Fruit fly (Drosophila melanogaster) whole organism, embryonic: Measurements from ENCODE around the gene RpS3.

Experiments used
- CG12071 ChIP-seq: fragments of 200-800 bp; sonication (Bioruptor generic); optimal IDR thresholded peaks from 3 replicates; lab custom pipeline; 2018; ENCODE audit warnings: missing biosample characterization, mild to moderate bottlenecking, missing genetic modification characterization
- CG12391 ChIP-seq: fragments of 200-800 bp; sonication (Bioruptor generic); optimal IDR thresholded peaks from 3 replicates; lab custom pipeline; 2018; ENCODE audit warnings: missing biosample characterization, mild to moderate bottlenecking, missing genetic modification characterization, moderate library complexity
- CG15269 ChIP-seq: fragments of 200-800 bp; sonication (Bioruptor generic); optimal IDR thresholded peaks from 2 replicates; lab custom pipeline; 2018; ENCODE audit warnings: missing biosample characterization, mild to moderate bottlenecking, missing genetic modification characterization, moderate library complexity
- CG16779 ChIP-seq: fragments of 200-800 bp; sonication (Bioruptor generic); IDR thresholded peaks from 2 replicates; pipeline ENCODE4 v1.3.6; 2022; ENCODE audit warnings: missing biosample characterization, missing genetic modification characterization
- CG16813 ChIP-seq: fragments of 200-800 bp; sonication (Bioruptor generic); IDR thresholded peaks from 3 replicates; pipeline ENCODE4 v1.3.6; 2022; ENCODE audit warnings: missing biosample characterization, missing genetic modification characterization; ENCODE audit not compliant: partially characterized antibody
- CG18619 ChIP-seq: fragments of 200-800 bp; sonication (Bioruptor generic); optimal IDR thresholded peaks from 3 replicates; lab custom pipeline; 2017; ENCODE audit warnings: missing biosample characterization, mild to moderate bottlenecking, missing genetic modification characterization
- CG2116 ChIP-seq: fragments of 200-800 bp; sonication (Bioruptor generic); optimal IDR thresholded peaks from 3 replicates; lab custom pipeline; 2018; ENCODE audit warnings: missing biosample characterization, mild to moderate bottlenecking, missing genetic modification characterization
- CG2889 ChIP-seq: fragments of 200-800 bp; sonication (Bioruptor generic); IDR thresholded peaks from 3 replicates; pipeline ENCODE4 v1.3.6; 2022; ENCODE audit warnings: missing biosample characterization, missing genetic modification characterization
- CG31224 ChIP-seq: fragments of 200-800 bp; sonication (Bioruptor generic); IDR thresholded peaks from 2 replicates; pipeline ENCODE4 v1.3.6; 2022; ENCODE audit warnings: missing biosample characterization, missing genetic modification characterization
- CG3163 ChIP-seq: fragments of 200-800 bp; sonication (Bioruptor generic); optimal IDR thresholded peaks from 3 replicates; lab custom pipeline; 2016; ENCODE audit warnings: missing biosample characterization, missing genetic modification characterization
- CG3847 ChIP-seq: fragments of 200-800 bp; sonication (Bioruptor generic); IDR thresholded peaks from 2 replicates; pipeline ENCODE4 v1.3.6; 2022; ENCODE audit warnings: missing biosample characterization, missing genetic modification characterization
- CG42726 ChIP-seq: fragments of 200-800 bp; sonication (Bioruptor generic); IDR thresholded peaks from 2 replicates; pipeline ENCODE4 v1.3.6; 2022; ENCODE audit warnings: missing biosample characterization, missing genetic modification characterization; ENCODE audit not compliant: partially characterized antibody
- CG43689 ChIP-seq: fragments of 200-800 bp; sonication (Bioruptor generic); IDR thresholded peaks from 2 replicates; pipeline ENCODE4 v1.3.6; 2022; ENCODE audit warnings: missing biosample characterization, missing genetic modification characterization
- CG4617 ChIP-seq: fragments of 200-800 bp; sonication (Bioruptor generic); optimal IDR thresholded peaks from 3 replicates; lab custom pipeline; 2016; ENCODE audit warnings: missing biosample characterization, missing genetic modification characterization, borderline replicate concordance
- CG6854 ChIP-seq: fragments of 200-800 bp; sonication (Bioruptor generic); optimal IDR thresholded peaks from 3 replicates; lab custom pipeline; 2017; ENCODE audit warnings: missing biosample characterization, mild to moderate bottlenecking, missing genetic modification characterization
- CG7357 ChIP-seq: fragments of 200-800 bp; sonication (Bioruptor generic); IDR thresholded peaks from 3 replicates; pipeline ENCODE4 v1.3.6; 2022; ENCODE audit warnings: missing biosample characterization, missing genetic modification characterization
- CG7372 ChIP-seq: fragments of 200-800 bp; sonication (Bioruptor generic); IDR thresholded peaks from 2 replicates; pipeline ENCODE4 v1.3.6; 2022; ENCODE audit warnings: missing biosample characterization, missing genetic modification characterization
- CG7786 ChIP-seq: fragments of 200-800 bp; sonication (Bioruptor generic); optimal IDR thresholded peaks from 2 replicates; lab custom pipeline; 2016; ENCODE audit warnings: missing biosample characterization, missing genetic modification characterization
- Chrac-16 ChIP-seq: fragments of 200-800 bp; sonication (Bioruptor generic); optimal IDR thresholded peaks from 3 replicates; lab custom pipeline; 2016; ENCODE audit warnings: missing biosample characterization, missing genetic modification characterization
- CrebB ChIP-seq: fragments of 200-800 bp; sonication (Bioruptor generic); optimal IDR thresholded peaks from 3 replicates; lab custom pipeline; 2018; ENCODE audit warnings: missing biosample characterization, mild to moderate bottlenecking, missing genetic modification characterization
- Doc3 ChIP-seq: fragments of 200-800 bp; sonication (Bioruptor generic); IDR thresholded peaks from 3 replicates; pipeline ENCODE4 v1.3.6; 2022; ENCODE audit warnings: missing biosample characterization, missing genetic modification characterization; ENCODE audit not compliant: partially characterized antibody
- Dref ChIP-seq: fragments of 200-800 bp; sonication (Bioruptor generic); IDR thresholded peaks from 2 replicates; pipeline ENCODE4 v1.3.6; 2022; ENCODE audit warnings: missing biosample characterization, missing genetic modification characterization
- Hmx ChIP-seq: fragments of 200-800 bp; sonication (Bioruptor generic); optimal IDR thresholded peaks from 2 replicates; lab custom pipeline; 2016; ENCODE audit warnings: missing biosample characterization, missing genetic modification characterization
- MBD-R2 ChIP-seq: fragments of 200-800 bp; sonication (Bioruptor generic); IDR thresholded peaks from 2 replicates; pipeline ENCODE4 v1.3.6; 2022; ENCODE audit warnings: missing biosample characterization, missing genetic modification characterization
- Neu2 ChIP-seq: fragments of 200-800 bp; sonication (Bioruptor generic); optimal IDR thresholded peaks from 3 replicates; lab custom pipeline; 2016; ENCODE audit warnings: missing biosample characterization, missing genetic modification characterization, borderline replicate concordance
- Oli ChIP-seq: fragments of 200-800 bp; sonication (Bioruptor generic); optimal IDR thresholded peaks from 2 replicates; lab custom pipeline; 2018; ENCODE audit warnings: missing biosample characterization, mild to moderate bottlenecking, missing genetic modification characterization, moderate library complexity
- Side ChIP-seq: fragments of 200-800 bp; sonication (Bioruptor generic); optimal IDR thresholded peaks from 2 replicates; lab custom pipeline; 2016; ENCODE audit warnings: missing biosample characterization, missing genetic modification characterization
- Sry-δ ChIP-seq: fragments of 200-800 bp; sonication (Bioruptor generic); optimal IDR thresholded peaks from 2 replicates; lab custom pipeline; 2016; ENCODE audit warnings: missing biosample characterization, missing genetic modification characterization
- TFAM ChIP-seq: fragments of 200-800 bp; sonication (Bioruptor generic); optimal IDR thresholded peaks from 2 replicates; lab custom pipeline; 2017; ENCODE audit warnings: missing biosample characterization, missing genetic modification characterization, inconsistent platforms
- Taf1 ChIP-seq: fragments of 200-800 bp; sonication (Bioruptor generic); IDR thresholded peaks from 2 replicates; pipeline ENCODE4 v1.3.6; 2022; ENCODE audit warnings: missing biosample characterization, missing genetic modification characterization
- Xbp1 ChIP-seq: fragments of 200-800 bp; sonication (Bioruptor generic); optimal IDR thresholded peaks from 3 replicates; lab custom pipeline; 2016; ENCODE audit warnings: missing biosample characterization, mild to moderate bottlenecking, missing genetic modification characterization
- az2 ChIP-seq: fragments of 200-800 bp; sonication (Bioruptor generic); optimal IDR thresholded peaks from 3 replicates; lab custom pipeline; 2016; ENCODE audit warnings: missing biosample characterization, missing genetic modification characterization
- bab2 ChIP-seq: fragments of 200-800 bp; sonication (Bioruptor generic); optimal IDR thresholded peaks from 2 replicates; lab custom pipeline; 2016; ENCODE audit warnings: missing biosample characterization, missing genetic modification characterization
- bsh ChIP-seq, 2 experiments: fragments of 200-800 bp; sonication (Bioruptor generic); optimal IDR thresholded peaks; 2 replicates each; lab custom pipeline; 2017 to 2018; ENCODE audit warnings: mild to moderate bottlenecking in 2 of 2, missing biosample characterization in 2 of 2, missing genetic modification characterization in 2 of 2, moderate library complexity in 1 of 2
- btn ChIP-seq: fragments of 200-800 bp; sonication (Bioruptor generic); optimal IDR thresholded peaks from 2 replicates; lab custom pipeline; 2016; ENCODE audit warnings: missing biosample characterization, missing genetic modification characterization
- cato ChIP-seq: fragments of 200-800 bp; sonication (Bioruptor generic); optimal IDR thresholded peaks from 2 replicates; lab custom pipeline; 2016; ENCODE audit warnings: missing biosample characterization, missing genetic modification characterization, borderline replicate concordance
- chm ChIP-seq: fragments of 200-800 bp; sonication (Bioruptor generic); IDR thresholded peaks from 2 replicates; pipeline ENCODE4 v1.3.6; 2022; ENCODE audit warnings: missing biosample characterization, missing genetic modification characterization
- ci ChIP-seq: fragments of 200-800 bp; sonication (Bioruptor generic); IDR thresholded peaks from 3 replicates; pipeline ENCODE4 v1.3.6; 2022; ENCODE audit warnings: missing biosample characterization, missing genetic modification characterization
- dysf ChIP-seq: fragments of 200-800 bp; sonication (Bioruptor generic); IDR thresholded peaks from 3 replicates; pipeline ENCODE4 v1.3.6; 2022; ENCODE audit warnings: missing biosample characterization, missing genetic modification characterization
- fd64A ChIP-seq: fragments of 200-800 bp; sonication (Bioruptor generic); optimal IDR thresholded peaks from 3 replicates; lab custom pipeline; 2018; ENCODE audit warnings: missing biosample characterization, mild to moderate bottlenecking, missing genetic modification characterization
- ken ChIP-seq: fragments of 200-800 bp; sonication (Bioruptor generic); IDR thresholded peaks from 3 replicates; pipeline ENCODE4 v1.3.6; 2022; ENCODE audit warnings: missing biosample characterization, missing genetic modification characterization
- lov ChIP-seq, 2 experiments: fragments of 200-800 bp in 1 of 2; fragments of >200 bp in 1 of 2; sonication (Bioruptor generic) in 1 of 2; IDR thresholded peaks in 1 of 2; optimal IDR thresholded peaks in 1 of 2; 2 replicates in 1 of 2; 3 replicates in 1 of 2; pipeline versions ENCODE4 v1.3.6 to Lab custom; 2017 to 2022; ENCODE audit warnings: missing biosample characterization in 1 of 2, missing genetic modification characterization in 1 of 2
- maf-S ChIP-seq: fragments of 200-800 bp; sonication (Bioruptor generic); optimal IDR thresholded peaks from 2 replicates; lab custom pipeline; 2016; ENCODE audit warnings: missing biosample characterization, missing genetic modification characterization
- nerfin-1 ChIP-seq: fragments of 200-800 bp; sonication (Bioruptor generic); optimal IDR thresholded peaks from 3 replicates; lab custom pipeline; 2019; ENCODE audit warnings: missing biosample characterization, mild to moderate bottlenecking, missing genetic modification characterization, moderate library complexity
- phol ChIP-seq: fragments of 200-800 bp; sonication (Bioruptor generic); optimal IDR thresholded peaks from 3 replicates; lab custom pipeline; 2018; ENCODE audit warnings: missing biosample characterization, mild to moderate bottlenecking, missing genetic modification characterization, moderate library complexity
- row ChIP-seq: fragments of 200-800 bp; sonication (Bioruptor generic); IDR thresholded peaks from 3 replicates; pipeline ENCODE4 v1.3.6; 2022; ENCODE audit warnings: missing biosample characterization, missing genetic modification characterization
- slp2 ChIP-seq: fragments of 200-800 bp; sonication (Bioruptor generic); optimal IDR thresholded peaks from 2 replicates; lab custom pipeline; 2016; ENCODE audit warnings: missing biosample characterization, missing genetic modification characterization
- sqz ChIP-seq: fragments of 200-800 bp; sonication (Bioruptor generic); optimal IDR thresholded peaks from 3 replicates; lab custom pipeline; 2018; ENCODE audit warnings: missing biosample characterization, mild to moderate bottlenecking, missing genetic modification characterization
- stwl ChIP-seq: fragments of 200-800 bp; sonication (Bioruptor generic); optimal IDR thresholded peaks from 3 replicates; lab custom pipeline; 2018; ENCODE audit warnings: missing biosample characterization, mild to moderate bottlenecking, missing genetic modification characterization, moderate library complexity
- tin ChIP-seq: fragments of 200-800 bp; sonication (Bioruptor generic); optimal IDR thresholded peaks from 3 replicates; lab custom pipeline; 2016; ENCODE audit warnings: missing biosample characterization, missing genetic modification characterization
- tup ChIP-seq: fragments of 200-800 bp; sonication (Bioruptor generic); optimal IDR thresholded peaks from 2 replicates; lab custom pipeline; 2016; ENCODE audit warnings: missing biosample characterization, mild to moderate bottlenecking, missing genetic modification characterization, moderate library complexity

Gene RpS3

dm6 chr3R:23331280-23331679 is 27.3 kb upstream of the RpS3 start (continued):
- TF ChIP-seq CG42726 (GFP tag; lab: Robert Waterston, UW) (no peak), CG6854 (GFP tag; lab: Kevin White, UChicago) (no peak), MBD-R2 (GFP tag; lab: Robert Waterston, UW) (no peak), Hmx (no peak), btn (GFP tag; lab: Kevin White, UChicago) (peak; percentile 1), bsh (GFP tag; optimal IDR thresholded peaks at IDR 0.05; lab: Kevin White, UChicago) (peak in 1 of 2 experiments; percentile 61), CG16779 (GFP tag; lab: Robert Waterston, UW) (no peak), CG43689 (GFP tag; lab: Robert Waterston, UW) (0 out of 2 replicates have a peak, but pooled peaks have one; percentile 7), CG31224 (no peak), CG16813 (peak; percentile 9; the same call in 1 of the 3 replicates), CrebB (tag; lab: Kevin White, UChicago) (peak; percentile 48), dysf (GFP tag; lab: Robert Waterston, UW) (peak; percentile 34; the same call in 1 of the 3 replicates), CG7786 (GFP tag; lab: Kevin White, UChicago) (no peak), cato (GFP tag; lab: Kevin White, UChicago) (peak; percentile 20), fd64A (no peak), Doc3 (GFP tag; lab: Robert Waterston, UW) (no peak), tin (peak; percentile 60), Sry-δ (GFP tag; lab: Kevin White, UChicago) (no peak), CG3163 (GFP tag; lab: Kevin White, UChicago) (no peak), ken (no peak), CG12391 (tag; lab: Kevin White, UChicago) (peak; percentile 43), nerfin-1 (tag; lab: Kevin White, UChicago) (peak; percentile 60), CG18619 (peak; percentile 50), Dref (GFP tag; lab: Robert Waterston, UW) (no peak), CG7357 (GFP tag; lab: Robert Waterston, UW) (no peak), CG4617 (GFP tag; lab: Kevin White, UChicago) (peak; percentile 11), az2 (peak; percentile 55), tup (GFP tag; lab: Kevin White, UChicago) (no peak), bab2 (GFP tag; lab: Kevin White, UChicago) (no peak), ci (GFP tag; lab: Robert Waterston, UW) (peak; percentile 75; the same call in 2 of the 3 replicates), sqz (peak; percentile 52), Chrac-16 (peak; percentile 7), Neu2 (GFP tag; lab: Kevin White, UChicago) (no peak), CG15269 (tag; lab: Kevin White, UChicago) (peak; percentile 53), Taf1 (GFP tag; lab: Robert Waterston, UW) (no peak), Side (GFP tag; lab: Kevin White, UChicago) (peak; percentile 19), row (GFP tag; lab: Robert Waterston, UW) (no peak), TFAM (GFP tag; lab: Kevin White, UChicago) (no peak), CG3847 (no peak; the same call in 1 of the 2 replicates), phol (peak; percentile 39), Xbp1 (peak; percentile 68), CG2116 (GFP tag; lab: Kevin White, UChicago) (no peak), chm (no peak), CG7372 (GFP tag; lab: Robert Waterston, UW) (no peak; the same call in 1 of the 2 replicates), stwl (peak; percentile 73), lov (optimal IDR thresholded peaks at IDR 0.05; lab: Kevin White, UChicago) (no peak), lov (GFP tag; IDR thresholded peaks at IDR 0.05; lab: Robert Waterston, UW) (no peak), slp2 (GFP tag; lab: Kevin White, UChicago) (no peak), CG12071 (GFP tag; lab: Kevin White, UChicago) (peak; percentile 54), CG2889 (GFP tag; lab: Robert Waterston, UW) (no peak), maf-S (no peak), Oli (tag; lab: Kevin White, UChicago) (peak; percentile 7)
